Worm (Caenorhabditis elegans) whole organism, L3 larva: Measurements from ENCODE around the gene C27B7.2.
A peak's percentile ranks its signal among the peaks of the same experiment; 100 is the strongest.

ENCODE experiments used
- aly-2 ChIP-seq: fragments of 150-350 bp; optimal IDR thresholded peaks from 2 replicates; lab custom pipeline; 2014; ENCODE audit warnings: missing biosample characterization, missing genetic modification characterization
- ama-1 ChIP-seq: fragments of 150-350 bp; optimal IDR thresholded peaks from 2 replicates; lab custom pipeline; 2018
- ceh-28 ChIP-seq: fragments of 150-350 bp; optimal IDR thresholded peaks from 2 replicates; lab custom pipeline; 2014; ENCODE audit warnings: missing biosample characterization, missing genetic modification reagents, missing genetic modification characterization
- ceh-82 ChIP-seq: fragments of 150-350 bp; optimal IDR thresholded peaks from 2 replicates; lab custom pipeline; 2014; ENCODE audit warnings: missing biosample characterization, missing genetic modification characterization
- ceh-9 ChIP-seq: sonication (generic microtip); optimal IDR thresholded peaks from 2 replicates; lab custom pipeline; 2018; ENCODE audit warnings: missing biosample characterization, missing genetic modification characterization
- egl-27 ChIP-seq: sonication (generic microtip); optimal IDR thresholded peaks from 4 replicates; lab custom pipeline; 2017; ENCODE audit warnings: missing biosample characterization, missing genetic modification reagents, missing genetic modification characterization
- egl-5 ChIP-seq: fragments of 150-350 bp; optimal IDR thresholded peaks from 2 replicates; lab custom pipeline; 2017; ENCODE audit warnings: missing biosample characterization, missing genetic modification reagents, missing genetic modification characterization, inconsistent platforms
- elt-1 ChIP-seq: fragments of 150-350 bp; optimal IDR thresholded peaks from 2 replicates; lab custom pipeline; 2014; ENCODE audit warnings: missing biosample characterization, missing genetic modification characterization
- elt-2 ChIP-seq: sonication (generic microtip); optimal IDR thresholded peaks from 2 replicates; lab custom pipeline; 2016; ENCODE audit warnings: missing genetic modification reagents, mild to moderate bottlenecking, missing genetic modification characterization, missing compliant biosample characterization
- elt-3 ChIP-seq, 3 experiments: fragments of 150-350 bp in 1 of 3; sonication (generic microtip) in 2 of 3; optimal IDR thresholded peaks; 2 replicates in 2 of 3; 4 replicates in 1 of 3; lab custom pipeline; 2014 to 2017; ENCODE audit warnings: missing biosample characterization in 3 of 3, missing genetic modification characterization in 3 of 3
- eor-1 ChIP-seq, 2 experiments: fragments of 150-350 bp; optimal IDR thresholded peaks; 2 replicates each; lab custom pipeline; 2014 to 2018; ENCODE audit warnings: missing biosample characterization in 2 of 2, missing genetic modification characterization in 2 of 2
- fkh-10 ChIP-seq: sonication (generic microtip); optimal IDR thresholded peaks from 2 replicates; lab custom pipeline; 2017; ENCODE audit warnings: missing biosample characterization, missing genetic modification reagents, missing genetic modification characterization
- fkh-2 ChIP-seq: fragments of 150-350 bp; optimal IDR thresholded peaks from 2 replicates; lab custom pipeline; 2014; ENCODE audit warnings: missing biosample characterization, missing genetic modification reagents, missing genetic modification characterization
- fos-1 ChIP-seq: fragments of 150-350 bp; optimal IDR thresholded peaks from 2 replicates; lab custom pipeline; 2014; ENCODE audit warnings: missing biosample characterization, missing genetic modification characterization
- hmg-11 ChIP-seq: sonication (generic microtip); optimal IDR thresholded peaks from 2 replicates; lab custom pipeline; 2016; ENCODE audit warnings: missing genetic modification characterization, missing compliant biosample characterization
- jun-1 ChIP-seq: fragments of 150-350 bp; optimal IDR thresholded peaks from 2 replicates; lab custom pipeline; 2014; ENCODE audit warnings: missing biosample characterization, missing genetic modification reagents, missing genetic modification characterization
- lin-15B ChIP-seq: fragments of 150-350 bp; optimal IDR thresholded peaks from 2 replicates; lab custom pipeline; 2014; ENCODE audit warnings: missing biosample characterization, missing genetic modification characterization
- lin-39 ChIP-seq: fragments of 150-350 bp; optimal IDR thresholded peaks from 2 replicates; lab custom pipeline; 2018; ENCODE audit warnings: missing biosample characterization, missing genetic modification reagents, missing genetic modification characterization
- mdl-1 ChIP-seq: fragments of 150-350 bp; optimal IDR thresholded peaks from 2 replicates; lab custom pipeline; 2014; ENCODE audit warnings: missing biosample characterization, missing genetic modification characterization
- nhr-11 ChIP-seq: fragments of 150-350 bp; optimal IDR thresholded peaks from 2 replicates; lab custom pipeline; 2014; ENCODE audit warnings: missing biosample characterization, missing genetic modification characterization
- nhr-23 ChIP-seq: fragments of 150-350 bp; optimal IDR thresholded peaks from 2 replicates; lab custom pipeline; 2014; ENCODE audit warnings: missing biosample characterization, missing genetic modification reagents, missing genetic modification characterization
- nhr-237 ChIP-seq: fragments of 150-350 bp; optimal IDR thresholded peaks from 2 replicates; lab custom pipeline; 2014; ENCODE audit warnings: missing biosample characterization, missing genetic modification characterization
- nhr-28 ChIP-seq: fragments of 150-350 bp; optimal IDR thresholded peaks from 2 replicates; lab custom pipeline; 2014; ENCODE audit warnings: missing biosample characterization, missing genetic modification characterization
- nhr-77 ChIP-seq: fragments of 150-350 bp; optimal IDR thresholded peaks from 2 replicates; lab custom pipeline; 2014; ENCODE audit warnings: missing biosample characterization, missing genetic modification characterization
- pha-4 ChIP-seq: fragments of 150-350 bp; optimal IDR thresholded peaks from 2 replicates; lab custom pipeline; 2014; ENCODE audit warnings: missing biosample characterization, missing genetic modification reagents, missing genetic modification characterization
- pqm-1 ChIP-seq: fragments of 150-350 bp; optimal IDR thresholded peaks from 2 replicates; lab custom pipeline; 2017; ENCODE audit warnings: missing biosample characterization, missing genetic modification characterization, inconsistent platforms
- sea-2 ChIP-seq: fragments of 150-350 bp; sonication (generic microtip); optimal IDR thresholded peaks from 4 replicates; lab custom pipeline; 2014; ENCODE audit warnings: missing biosample characterization, missing genetic modification reagents, missing genetic modification characterization
- skn-1 ChIP-seq: fragments of 150-350 bp; optimal IDR thresholded peaks from 2 replicates; lab custom pipeline; 2014; ENCODE audit warnings: missing biosample characterization, missing genetic modification characterization
- snpc-4 ChIP-seq: fragments of 150-350 bp; optimal IDR thresholded peaks from 2 replicates; lab custom pipeline; 2014; ENCODE audit warnings: missing biosample characterization, missing genetic modification characterization
- unc-39 ChIP-seq: sonication (generic microtip); optimal IDR thresholded peaks from 4 replicates; lab custom pipeline; 2017; ENCODE audit warnings: missing biosample characterization, missing genetic modification characterization
- unc-62 ChIP-seq: fragments of 150-350 bp; sonication (generic microtip); optimal IDR thresholded peaks from 4 replicates; lab custom pipeline; 2014; ENCODE audit warnings: missing biosample characterization, missing genetic modification reagents, missing genetic modification characterization
- zag-1 ChIP-seq: fragments of 150-350 bp; optimal IDR thresholded peaks from 2 replicates; lab custom pipeline; 2014; ENCODE audit warnings: missing biosample characterization, missing genetic modification characterization
- ztf-11 ChIP-seq: fragments of 150-350 bp; optimal IDR thresholded peaks from 2 replicates; lab custom pipeline; 2014; ENCODE audit warnings: missing biosample characterization, missing genetic modification characterization
- ztf-4 ChIP-seq: fragments of 150-350 bp; optimal IDR thresholded peaks from 2 replicates; lab custom pipeline; 2014; ENCODE audit warnings: missing biosample characterization, missing genetic modification characterization

C27B7.2 gene

ce11 chrIV:8892558-8892957 lies at the start of gene C27B7.2:
Gene C27B7.2 (plus strand): TSS chrIV:8892858.
- peak; percentile 54 for TF ChIP-seq ama-1
- TF ChIP-seq mdl-1 (tag; lab: Kevin White, UChicago): no peak

- no peak for TF ChIP-seq lin-15B (tag; lab: Kevin White, UChicago)
- no peak for TF ChIP-seq hmg-11
- no peak for TF ChIP-seq egl-5 (tag; lab: Kevin White, UChicago)
- TF ChIP-seq nhr-11: no peak
- TF ChIP-seq skn-1 (tag; lab: Kevin White, UChicago): no peak
- no peak for TF ChIP-seq ceh-9 (tag; lab: Kevin White, UChicago)
- TF ChIP-seq sea-2 (GFP tag; lab: Kevin White, UChicago): no peak
- no peak for TF ChIP-seq nhr-23 (tag; lab: Kevin White, UChicago)
- TF ChIP-seq jun-1 (tag; lab: Kevin White, UChicago): no peak
- no peak for TF ChIP-seq fkh-2
- TF ChIP-seq ceh-28: no peak
- TF ChIP-seq pqm-1 (tag; lab: Kevin White, UChicago): no peak
- no peak for TF ChIP-seq lin-39 (tag; lab: Kevin White, UChicago)
- TF ChIP-seq, all 47 proteins: peak for 0
Measured at ce11 chrIV:8844457-8844856, 48.2 kb upstream of the C27B7.2 start, which contains the start of gene T11B7.2. Gene T11B7.2 (minus strand): TSS chrIV:8844557.

- TF ChIP-seq jun-1 (tag; lab: Kevin White, UChicago) (peak; percentile 4), pha-4 (peak; percentile 23), elt-2 (tag; lab: Kevin White, UChicago) (peak; percentile 81), snpc-4 (no peak), nhr-77 (tag; lab: Kevin White, UChicago) (no peak), pqm-1 (tag; lab: Kevin White, UChicago) (peak; percentile 55)
Measured at ce11 chrIV:8845922-8846321, 46.7 kb upstream of the C27B7.2 start.

- no peak for TF ChIP-seq fos-1 (tag; lab: Kevin White, UChicago)
- no peak for TF ChIP-seq nhr-237 (tag; lab: Kevin White, UChicago)
- TF ChIP-seq ceh-28: no peak
- no peak for TF ChIP-seq ztf-11 (tag; lab: Kevin White, UChicago)
- TF ChIP-seq aly-2 (tag; lab: Kevin White, UChicago): no peak
- no peak for TF ChIP-seq ama-1
- no peak for TF ChIP-seq nhr-28
- TF ChIP-seq ceh-82 (tag; lab: Kevin White, UChicago): no peak
- no peak for TF ChIP-seq jun-1 (tag; lab: Kevin White, UChicago)
- no peak for TF ChIP-seq ztf-4 (tag; lab: Kevin White, UChicago)
- TF ChIP-seq pqm-1 (tag; lab: Kevin White, UChicago): no peak
- TF ChIP-seq egl-5 (tag; lab: Kevin White, UChicago): no peak
- no peak for TF ChIP-seq eor-1 (tag; optimal IDR thresholded peaks at IDR 0.05; lab: Kevin White, UChicago)
- no peak for TF ChIP-seq unc-39
- no peak for TF ChIP-seq egl-27 (tag; lab: Kevin White, UChicago)
Measured at ce11 chrIV:8847918-8848317, 44.7 kb upstream of the C27B7.2 start, which contains the start of gene col-118. Gene col-118 (plus strand): TSS chrIV:8848218.

- TF ChIP-seq snpc-4: no peak
- no peak for TF ChIP-seq pqm-1 (tag; lab: Kevin White, UChicago)
- TF ChIP-seq eor-1 (tag; optimal IDR thresholded peaks at IDR 0.05; lab: Kevin White, UChicago): no peak
- TF ChIP-seq zag-1 (tag; lab: Kevin White, UChicago): no peak
- no peak for TF ChIP-seq elt-1 (tag; lab: Kevin White, UChicago)
- no peak for TF ChIP-seq fkh-10 (GFP tag; lab: Kevin White, UChicago)
- no peak for TF ChIP-seq lin-15B (tag; lab: Kevin White, UChicago)
- no peak for TF ChIP-seq nhr-77 (tag; lab: Kevin White, UChicago)
- no peak for TF ChIP-seq elt-3 (tag; optimal IDR thresholded peaks at IDR 0.05; lab: Kevin White, UChicago)
- no peak for TF ChIP-seq unc-62 (GFP tag; lab: Kevin White, UChicago)
- no peak for TF ChIP-seq egl-27 (tag; lab: Kevin White, UChicago)
- TF ChIP-seq jun-1 (tag; lab: Kevin White, UChicago): no peak
Measured at ce11 chrIV:8848983-8849382, 43.7 kb upstream of the C27B7.2 start.
